Fruit fly (Drosophila melanogaster) whole organism, pupa: ENCODE measurements around the gene CG33777.
A peak's percentile ranks its signal among the peaks of the same experiment; 100 is the strongest.

Experiments used
- CG10348 ChIP-seq: fragments of 200-800 bp; sonication (Bioruptor generic); IDR thresholded peaks from 2 replicates; pipeline ENCODE4 v1.3.6; 2022; ENCODE audit warnings: missing biosample characterization, missing genetic modification characterization
- CG13204 ChIP-seq: fragments of 200-800 bp; sonication (Bioruptor generic); optimal IDR thresholded peaks from 2 replicates; lab custom pipeline; 2018; ENCODE audit warnings: missing biosample characterization, mild to moderate bottlenecking, missing genetic modification characterization, moderate library complexity
- CG15710 ChIP-seq: fragments of 200-800 bp; sonication (Bioruptor generic); optimal IDR thresholded peaks from 2 replicates; lab custom pipeline; 2018; ENCODE audit warnings: missing biosample characterization, mild to moderate bottlenecking, missing genetic modification characterization, moderate library complexity
- CG9948 ChIP-seq: fragments of 200-800 bp; sonication (Bioruptor generic); optimal IDR thresholded peaks from 2 replicates; lab custom pipeline; 2018; ENCODE audit warnings: missing biosample characterization, mild to moderate bottlenecking, missing genetic modification characterization, moderate library complexity
- D1 ChIP-seq: fragments of 200-800 bp; sonication (Bioruptor generic); optimal IDR thresholded peaks from 2 replicates; lab custom pipeline; 2018; ENCODE audit warnings: missing biosample characterization, mild to moderate bottlenecking, missing genetic modification characterization, moderate library complexity
- Snoo ChIP-seq: fragments of 200-800 bp; sonication (Bioruptor generic); optimal IDR thresholded peaks from 3 replicates; lab custom pipeline; 2017; ENCODE audit warnings: missing biosample characterization, mild to moderate bottlenecking, missing genetic modification characterization, inconsistent platforms

DNA sequence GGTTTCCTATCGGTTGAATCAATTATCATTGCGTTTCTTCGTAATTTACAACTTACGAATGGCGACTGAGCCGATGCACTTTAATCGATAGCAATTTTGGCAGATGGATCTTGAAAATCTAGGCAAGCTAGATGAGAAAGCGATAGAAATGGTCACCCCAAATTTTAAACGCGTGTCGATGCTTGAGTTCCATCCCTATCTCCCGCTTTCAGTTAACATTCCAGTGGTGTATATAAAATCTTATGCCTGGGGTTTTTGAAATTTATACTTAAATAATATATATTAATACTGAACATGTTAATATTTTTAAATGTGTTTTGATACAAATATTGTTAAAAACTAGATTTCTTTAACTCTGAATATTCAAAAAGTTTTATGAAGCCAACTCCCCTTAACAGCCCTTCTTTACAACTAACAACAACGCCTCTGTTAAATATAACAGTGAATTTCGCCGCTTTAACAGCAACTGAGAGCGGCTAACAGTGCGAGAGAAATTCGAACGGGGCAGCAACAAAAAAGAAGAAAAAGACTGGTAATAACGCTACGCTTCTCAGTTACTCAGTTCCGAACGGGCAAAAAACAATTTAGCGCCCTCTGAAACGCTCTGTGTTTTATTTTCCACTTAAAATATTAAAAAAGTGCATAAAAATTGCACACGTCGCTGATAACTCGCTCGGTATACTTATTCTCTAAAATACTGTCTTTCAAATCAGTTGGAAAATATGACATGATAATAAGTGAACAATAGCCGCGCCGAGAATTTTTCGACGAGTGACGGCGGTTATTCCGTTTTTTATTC lies 13.3 kb downstream of the CG33777 start, which contains the start of gene CG11357:
- TF ChIP-seq CG9948 (tag; lab: Kevin White, UChicago) (peak; percentile 99), Snoo (peak; percentile 99), CG13204 (GFP tag; lab: Kevin White, UChicago) (peak; percentile 96), CG10348 (GFP tag; lab: Robert Waterston, UW) (peak; percentile 92), D1 (tag; lab: Kevin White, UChicago) (peak; percentile 97), CG15710 (peak; percentile 99)
